Fruit fly (Drosophila melanogaster) whole organism: ENCODE results near the gene Nepl3.

Experiments used
- CG8478 ChIP-seq: fragments of >200 bp; optimal IDR thresholded peaks from 2 replicates; lab custom pipeline; 2018; ENCODE audit warnings: inconsistent platforms
- EcR ChIP-seq, 2 experiments: fragments of >200 bp; optimal IDR thresholded peaks; 2 replicates each; lab custom pipeline; 2017; ENCODE audit warnings: missing biosample characterization in 2 of 2, missing genetic modification characterization in 2 of 2, missing genetic modification reagents in 2 of 2
- pan ChIP-seq: fragments of >200 bp; optimal IDR thresholded peaks from 2 replicates; lab custom pipeline; 2017
- psq ChIP-seq: fragments of >200 bp; optimal IDR thresholded peaks from 2 replicates; lab custom pipeline; 2017
- usp ChIP-seq: fragments of >200 bp; optimal IDR thresholded peaks from 2 replicates; lab custom pipeline; 2017; ENCODE audit warnings: missing biosample characterization, missing genetic modification characterization, mixed read lengths

dm6 chr2L:5100577-5100976, 42.5 kb upstream of the Nepl3 start, which contains the start of gene Msp300:
- TF ChIP-seq psq (lab: Kevin White, UChicago), result no peak
- no peak for TF ChIP-seq pan
- no peak for TF ChIP-seq CG8478 (lab: Kevin White, UChicago)
- TF ChIP-seq usp (GFP tag; lab: Kevin White, UChicago), result no peak
- TF ChIP-seq EcR (GFP tag; optimal IDR thresholded peaks at IDR 0.05; lab: Kevin White, UChicago), result no peak
